Worm (Caenorhabditis elegans): ENCODE data around the gene skr-17.

skr-17 gene

ce11 chrII:7783467-7783959 lies at the start of gene skr-17:
TSS of gene skr-17 (plus strand) at chrII:7783517.
- TF ChIP-seq zip-5 (tag; optimal IDR thresholded peaks at IDR 0.05), result no peak
- no peak for TF ChIP-seq tbx-7 (tag; optimal IDR thresholded peaks at IDR 0.05)
- no peak for TF ChIP-seq T23F11.4 (GFP tag; optimal IDR thresholded peaks at IDR 0.05)
- TF ChIP-seq fkh-10 (GFP tag; optimal IDR thresholded peaks at IDR 0.05), result no peak
- TF ChIP-seq gmeb-2 (tag; optimal IDR thresholded peaks at IDR 0.05), result no peak
- no peak for TF ChIP-seq elt-2 (tag; optimal IDR thresholded peaks at IDR 0.05)

ce11 chrII:7736725-7737124 lies 46.6 kb upstream of the skr-17 start:
- TF ChIP-seq dve-1 (tag; optimal IDR thresholded peaks at IDR 0.05) (no peak), pax-1 (tag; optimal IDR thresholded peaks at IDR 0.05) (no peak), ref-2 (tag; optimal IDR thresholded peaks at IDR 0.05) (no peak), tbx-7 (tag; optimal IDR thresholded peaks at IDR 0.05) (no peak), unc-3 (GFP tag; conservative IDR thresholded peaks at IDR 0.05) (no peak), unc-3 (tag; optimal IDR thresholded peaks at IDR 0.05) (no peak)

DNA sequence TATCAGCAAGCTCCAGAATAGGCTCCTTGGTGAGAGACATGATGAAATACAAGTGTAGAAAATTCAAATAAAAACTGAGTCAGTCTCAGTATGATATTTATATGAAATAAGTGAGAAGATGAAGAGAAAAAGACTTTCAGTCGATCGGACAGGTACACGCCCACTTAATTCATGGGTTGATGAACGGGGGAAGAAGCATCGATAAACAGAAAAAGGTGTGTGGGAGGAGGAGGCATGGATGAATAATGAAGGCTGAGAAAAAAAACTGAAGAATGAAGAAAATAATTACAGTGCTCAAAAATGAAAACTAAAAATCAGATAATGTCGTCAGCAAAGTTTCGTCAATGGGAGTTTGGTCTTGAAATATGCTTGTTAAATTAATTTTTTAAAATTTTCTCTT lies 29.8 kb upstream of the skr-17 start, which contains the start of gene trx-1:
Gene trx-1, minus strand, starts transcription at position 101 of the 400 bp plus-strand sequence.
- no peak for TF ChIP-seq ref-2 (tag; optimal IDR thresholded peaks at IDR 0.05)
- TF ChIP-seq lim-6 (tag; optimal IDR thresholded peaks at IDR 0.05), result no peak
- TF ChIP-seq ceh-19 (GFP tag; optimal IDR thresholded peaks at IDR 0.05), result no peak
- no peak for TF ChIP-seq ets-4 (tag; optimal IDR thresholded peaks at IDR 0.05)
- TF ChIP-seq elt-4 (tag; optimal IDR thresholded peaks at IDR 0.05), result no peak
- TF ChIP-seq elt-2 (tag; optimal IDR thresholded peaks at IDR 0.05), result no peak
- TF ChIP-seq pha-2 (tag; optimal IDR thresholded peaks at IDR 0.05), result no peak
- TF ChIP-seq ceh-22 (tag; optimal IDR thresholded peaks at IDR 0.05), result no peak
- no peak for TF ChIP-seq sox-2 (GFP tag; IDR thresholded peaks at IDR 0.05)
- TF ChIP-seq nfya-1 (tag; optimal IDR thresholded peaks at IDR 0.05), result no peak
- no peak for TF ChIP-seq gmeb-2 (tag; optimal IDR thresholded peaks at IDR 0.05)
- TF ChIP-seq lin-11 (tag; optimal IDR thresholded peaks at IDR 0.05), result no peak
- TF ChIP-seq tbx-2 (tag; optimal IDR thresholded peaks at IDR 0.05), result no peak
- no peak for TF ChIP-seq ceh-14 (tag; optimal IDR thresholded peaks at IDR 0.05)
- no peak for TF ChIP-seq ceh-34 (tag; optimal IDR thresholded peaks at IDR 0.05)

- TF ChIP-seq unc-55 (GFP tag; optimal IDR thresholded peaks at IDR 0.05), result peak; percentile 55
- TF ChIP-seq tbx-2 (tag; optimal IDR thresholded peaks at IDR 0.05), result peak; percentile 24
- TF ChIP-seq unc-42 (tag; optimal IDR thresholded peaks at IDR 0.05), result peak; percentile 27
- no peak for TF ChIP-seq rnt-1 (tag; optimal IDR thresholded peaks at IDR 0.05)
- TF ChIP-seq unc-86 (tag; optimal IDR thresholded peaks at IDR 0.05), result no peak
- no peak for TF ChIP-seq ceh-9 (tag; optimal IDR thresholded peaks at IDR 0.05)
- peak; percentile 96 for TF ChIP-seq ceh-48 (tag; optimal IDR thresholded peaks at IDR 0.05)
- peak; percentile 26 for TF ChIP-seq nfya-1 (tag; optimal IDR thresholded peaks at IDR 0.05)
- no peak for TF ChIP-seq dmd-4 (tag; optimal IDR thresholded peaks at IDR 0.05; ENCODE audit: borderline replicate concordance)
- peak; percentile 76 for TF ChIP-seq hlh-30 (tag; optimal IDR thresholded peaks at IDR 0.05; ENCODE audit: insufficient read depth)
- no peak for TF ChIP-seq ref-2 (tag; optimal IDR thresholded peaks at IDR 0.05)
- TF ChIP-seq odd-2 (tag; optimal IDR thresholded peaks at IDR 0.05), result no peak
Observed at ce11 chrII:7755116-7755571, 28.2 kb upstream of the skr-17 start, which contains the start of the genes B0228.6 and B0228.1. TSS of gene B0228.6 (minus strand) at chrII:7755166. TSS of gene B0228.1 (plus strand) at chrII:7755343.

DNA sequence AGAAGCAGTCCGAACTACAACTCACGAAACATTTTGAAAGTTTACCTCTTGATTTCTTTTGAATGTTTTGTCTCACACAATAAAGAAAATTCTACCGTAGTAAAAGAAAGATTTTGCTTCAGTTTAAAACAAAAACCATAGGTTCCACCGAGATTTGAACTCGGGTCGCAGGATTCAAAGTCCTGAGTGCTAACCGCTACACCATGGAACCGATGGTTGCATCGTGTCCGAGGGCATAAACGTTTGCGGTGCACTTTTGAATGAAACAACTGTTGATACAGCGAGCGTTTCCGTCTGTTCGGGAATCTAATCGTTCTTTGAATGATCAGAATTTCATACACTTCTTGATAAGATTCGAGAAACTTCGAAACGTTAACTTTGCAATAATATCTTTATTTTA lies 26.5 kb upstream of the skr-17 start:
- no peak for TF ChIP-seq ets-4 (tag; optimal IDR thresholded peaks at IDR 0.05)
- TF ChIP-seq ref-2 (tag; optimal IDR thresholded peaks at IDR 0.05), result peak; percentile 8
- TF ChIP-seq K02D7.2 (tag; optimal IDR thresholded peaks at IDR 0.05), result no peak
- peak; percentile 46 for TF ChIP-seq dve-1 (tag; optimal IDR thresholded peaks at IDR 0.05)
- TF ChIP-seq Y22D7AL.16 (tag; optimal IDR thresholded peaks at IDR 0.05), result no peak
- peak; percentile 17 for TF ChIP-seq nfya-1 (tag; optimal IDR thresholded peaks at IDR 0.05)
- TF ChIP-seq elt-4 (tag; optimal IDR thresholded peaks at IDR 0.05), result no peak
- TF ChIP-seq ceh-6 (GFP tag; optimal IDR thresholded peaks at IDR 0.05), result peak; percentile 2
- TF ChIP-seq lin-11 (tag; optimal IDR thresholded peaks at IDR 0.05), result no peak
- no peak for TF ChIP-seq pqm-1 (tag; optimal IDR thresholded peaks at IDR 0.05)
- TF ChIP-seq pax-1 (tag; optimal IDR thresholded peaks at IDR 0.05), result no peak
- no peak for TF ChIP-seq pros-1 (tag; optimal IDR thresholded peaks at IDR 0.05)
- TF ChIP-seq elt-2 (tag; optimal IDR thresholded peaks at IDR 0.05), result peak; percentile 53
- TF ChIP-seq ceh-31 (tag; optimal IDR thresholded peaks at IDR 0.05), result no peak
- TF ChIP-seq T23F11.4 (GFP tag; optimal IDR thresholded peaks at IDR 0.05), result no peak
- no peak for TF ChIP-seq ceh-22 (tag; optimal IDR thresholded peaks at IDR 0.05)
- TF ChIP-seq ceh-14 (tag; optimal IDR thresholded peaks at IDR 0.05), result no peak
- TF ChIP-seq K09A11.1 (tag; optimal IDR thresholded peaks at IDR 0.05; ENCODE audit: insufficient read depth), result no peak
- no peak for TF ChIP-seq gmeb-2 (tag; optimal IDR thresholded peaks at IDR 0.05)
- TF ChIP-seq C38D4.7 (GFP tag; optimal IDR thresholded peaks at IDR 0.05), result peak; percentile 22
- peak; percentile 45 for TF ChIP-seq che-1 (tag; optimal IDR thresholded peaks at IDR 0.05)

All from whole organism, late embryonic.